Fruit fly (Drosophila melanogaster) whole organism, prepupa: Measurements from ENCODE around the gene CG12256.

Experiments used
- Blimp-1 ChIP-seq: fragments of 200-800 bp; sonication (Bioruptor generic); optimal IDR thresholded peaks from 3 replicates; lab custom pipeline; 2017; ENCODE audit warnings: missing biosample characterization, missing genetic modification characterization, mild to moderate bottlenecking, moderate library complexity, missing genetic modification reagents
- CG10631 ChIP-seq: fragments of 200-800 bp; sonication (Bioruptor generic); optimal IDR thresholded peaks from 2 replicates; lab custom pipeline; 2016; ENCODE audit warnings: missing biosample characterization, missing genetic modification characterization
- CG10669 ChIP-seq: fragments of 200-800 bp; sonication (Bioruptor generic); optimal IDR thresholded peaks from 3 replicates; lab custom pipeline; 2018; ENCODE audit warnings: missing biosample characterization, mild to moderate bottlenecking, missing genetic modification characterization, moderate library complexity
- CG11762 ChIP-seq: fragments of 200-800 bp; sonication (Bioruptor generic); optimal IDR thresholded peaks from 3 replicates; lab custom pipeline; 2016; ENCODE audit warnings: missing biosample characterization, missing genetic modification characterization; ENCODE audit not compliant: insufficient read depth
- CG11902 ChIP-seq: fragments of 200-800 bp; sonication (Bioruptor generic); optimal IDR thresholded peaks from 3 replicates; lab custom pipeline; 2016; ENCODE audit warnings: missing biosample characterization, missing genetic modification characterization
- CG15336 ChIP-seq: fragments of 200-800 bp; sonication (Bioruptor generic); IDR thresholded peaks from 2 replicates; pipeline ENCODE4 v1.3.6; 2022; ENCODE audit warnings: missing biosample characterization, missing genetic modification characterization
- CG1621 ChIP-seq: fragments of 200-800 bp; sonication (Bioruptor generic); optimal IDR thresholded peaks from 3 replicates; lab custom pipeline; 2018; ENCODE audit warnings: missing biosample characterization, mild to moderate bottlenecking, missing genetic modification characterization
- CG3032 ChIP-seq: fragments of 200-800 bp; optimal IDR thresholded peaks from 2 replicates; lab custom pipeline; 2019; ENCODE audit warnings: missing biosample characterization, mild to moderate bottlenecking, missing genetic modification characterization, moderate library complexity
- CG31627 ChIP-seq: fragments of 200-800 bp; sonication (Bioruptor generic); optimal IDR thresholded peaks from 3 replicates; lab custom pipeline; 2016; ENCODE audit warnings: missing biosample characterization, missing genetic modification characterization
- CG32006 ChIP-seq: fragments of 200-800 bp; sonication (Bioruptor generic); optimal IDR thresholded peaks from 3 replicates; lab custom pipeline; 2017; ENCODE audit warnings: missing biosample characterization, mild to moderate bottlenecking, missing genetic modification characterization
- CG4318 ChIP-seq: fragments of 200-800 bp; sonication (Bioruptor generic); optimal IDR thresholded peaks from 3 replicates; lab custom pipeline; 2017; ENCODE audit warnings: missing biosample characterization, mild to moderate bottlenecking, missing genetic modification characterization
- CG6163 ChIP-seq: fragments of 200-800 bp; sonication (Bioruptor generic); IDR thresholded peaks from 3 replicates; pipeline ENCODE4 v1.3.6; 2022; ENCODE audit warnings: missing biosample characterization, missing genetic modification characterization
- CG6792 ChIP-seq: fragments of 200-800 bp; sonication (Bioruptor generic); optimal IDR thresholded peaks from 3 replicates; lab custom pipeline; 2016; ENCODE audit warnings: missing biosample characterization, missing genetic modification characterization
- CG6808 ChIP-seq: fragments of 200-800 bp; sonication (Bioruptor generic); optimal IDR thresholded peaks from 3 replicates; lab custom pipeline; 2017; ENCODE audit warnings: missing biosample characterization, missing genetic modification characterization, mild to moderate bottlenecking, moderate library complexity, missing genetic modification reagents
- CG6854 ChIP-seq: fragments of 200-800 bp; sonication (Bioruptor generic); optimal IDR thresholded peaks from 2 replicates; lab custom pipeline; 2017; ENCODE audit warnings: missing biosample characterization, mild to moderate bottlenecking, missing genetic modification characterization
- CG7368 ChIP-seq: fragments of 200-800 bp; sonication (Bioruptor generic); optimal IDR thresholded peaks from 3 replicates; lab custom pipeline; 2016; ENCODE audit warnings: missing biosample characterization, missing genetic modification characterization
- CG8119 ChIP-seq: fragments of 200-800 bp; sonication (Bioruptor generic); IDR thresholded peaks from 3 replicates; pipeline ENCODE4 v1.3.6; 2022; ENCODE audit warnings: missing biosample characterization, missing genetic modification characterization
- CG8632 ChIP-seq: fragments of 200-800 bp; sonication (Bioruptor generic); optimal IDR thresholded peaks from 3 replicates; lab custom pipeline; 2016; ENCODE audit warnings: missing biosample characterization, missing genetic modification characterization
- CG9139 ChIP-seq: fragments of 200-800 bp; sonication (Bioruptor generic); optimal IDR thresholded peaks from 3 replicates; lab custom pipeline; 2017; ENCODE audit warnings: missing biosample characterization, mild to moderate bottlenecking, missing genetic modification characterization
- Eip75B ChIP-seq: fragments of 200-800 bp; sonication (Bioruptor generic); optimal IDR thresholded peaks from 3 replicates; lab custom pipeline; 2016; ENCODE audit warnings: missing biosample characterization, missing genetic modification characterization
- Eip93F ChIP-seq: fragments of 200-800 bp; sonication (Bioruptor generic); optimal IDR thresholded peaks from 2 replicates; lab custom pipeline; 2016; ENCODE audit warnings: missing biosample characterization, mild to moderate bottlenecking, missing genetic modification characterization
- Ets96B ChIP-seq: fragments of 200-800 bp; optimal IDR thresholded peaks from 2 replicates; lab custom pipeline; 2019; ENCODE audit warnings: missing biosample characterization, mild to moderate bottlenecking, missing genetic modification characterization, moderate library complexity
- Gug ChIP-seq: fragments of 200-800 bp; sonication (Bioruptor generic); IDR thresholded peaks from 2 replicates; pipeline ENCODE4 v1.3.6; 2022; ENCODE audit warnings: missing biosample characterization, missing genetic modification characterization
- Hr38 ChIP-seq: sonication (Bioruptor generic); optimal IDR thresholded peaks from 2 replicates; lab custom pipeline; 2016; ENCODE audit warnings: missing biosample characterization, missing genetic modification characterization
- Hr39 ChIP-seq: fragments of 200-800 bp; sonication (Bioruptor generic); optimal IDR thresholded peaks from 2 replicates; lab custom pipeline; 2016; ENCODE audit warnings: missing biosample characterization, missing genetic modification characterization
- Hr4 ChIP-seq: fragments of 200-800 bp; sonication (Bioruptor generic); optimal IDR thresholded peaks from 3 replicates; lab custom pipeline; 2016; ENCODE audit warnings: missing biosample characterization, missing genetic modification characterization
- OdsH ChIP-seq: fragments of 200-800 bp; sonication (Bioruptor generic); optimal IDR thresholded peaks from 3 replicates; lab custom pipeline; 2016; ENCODE audit warnings: missing biosample characterization, missing genetic modification characterization
- Smox ChIP-seq: fragments of 200-800 bp; sonication (Bioruptor generic); optimal IDR thresholded peaks from 3 replicates; lab custom pipeline; 2016; ENCODE audit warnings: missing biosample characterization, missing genetic modification characterization
- Sox102F ChIP-seq: fragments of 200-800 bp; sonication (Bioruptor generic); optimal IDR thresholded peaks from 2 replicates; lab custom pipeline; 2016; ENCODE audit warnings: missing biosample characterization, mild to moderate bottlenecking, missing genetic modification characterization
- achi ChIP-seq: fragments of 200-800 bp; sonication (Bioruptor generic); optimal IDR thresholded peaks from 3 replicates; lab custom pipeline; 2016; ENCODE audit warnings: missing biosample characterization, missing genetic modification characterization
- acj6 ChIP-seq: fragments of 200-800 bp; sonication (Bioruptor generic); optimal IDR thresholded peaks from 3 replicates; lab custom pipeline; 2016; ENCODE audit warnings: missing biosample characterization, missing genetic modification characterization
- dac ChIP-seq: fragments of 200-800 bp; sonication (Bioruptor generic); optimal IDR thresholded peaks from 2 replicates; lab custom pipeline; 2017; ENCODE audit warnings: missing biosample characterization, mild to moderate bottlenecking, missing genetic modification characterization
- dsx ChIP-seq: fragments of 200-800 bp; optimal IDR thresholded peaks from 3 replicates; lab custom pipeline; 2019; ENCODE audit warnings: missing biosample characterization, mild to moderate bottlenecking, missing genetic modification characterization, moderate library complexity; ENCODE audit not compliant: poor library complexity, severe bottlenecking
- eg ChIP-seq: fragments of 200-800 bp; sonication (Bioruptor generic); IDR thresholded peaks from 3 replicates; pipeline ENCODE4 v1.3.6; 2022; ENCODE audit warnings: missing biosample characterization, missing genetic modification characterization
- fd59A ChIP-seq: fragments of 200-800 bp; sonication (Bioruptor generic); optimal IDR thresholded peaks from 2 replicates; lab custom pipeline; 2017; ENCODE audit warnings: missing biosample characterization, mild to moderate bottlenecking, missing genetic modification characterization, missing genetic modification reagents
- lz ChIP-seq: fragments of 200-800 bp; sonication (Bioruptor generic); optimal IDR thresholded peaks from 3 replicates; lab custom pipeline; 2016; ENCODE audit warnings: missing biosample characterization, missing genetic modification characterization
- pdm3 ChIP-seq: fragments of 200-800 bp; sonication (Bioruptor generic); optimal IDR thresholded peaks from 3 replicates; lab custom pipeline; 2016; ENCODE audit warnings: missing biosample characterization, missing genetic modification characterization
- salr ChIP-seq, 2 experiments: fragments of 200-800 bp; sonication (Bioruptor generic); optimal IDR thresholded peaks; 3 replicates each; lab custom pipeline; 2016 to 2018; ENCODE audit warnings: missing biosample characterization in 2 of 2, missing genetic modification characterization in 2 of 2, mild to moderate bottlenecking in 1 of 2
- ss ChIP-seq, 2 experiments: fragments of 200-800 bp; sonication (Bioruptor generic); optimal IDR thresholded peaks; 2 replicates in 1 of 2; 3 replicates in 1 of 2; lab custom pipeline; 2017 to 2018; ENCODE audit warnings: mild to moderate bottlenecking in 2 of 2, missing biosample characterization in 2 of 2, missing genetic modification characterization in 2 of 2, moderate library complexity in 1 of 2
- svp ChIP-seq: fragments of 200-800 bp; sonication (Bioruptor generic); peaks from one replicate; lab custom pipeline; 2016; ENCODE audit warnings: missing biosample characterization, missing genetic modification characterization
- topi ChIP-seq: fragments of 200-800 bp; sonication (Bioruptor generic); optimal IDR thresholded peaks from 3 replicates; lab custom pipeline; 2016; ENCODE audit warnings: missing biosample characterization, missing genetic modification characterization

The CG12256 gene

DNA sequence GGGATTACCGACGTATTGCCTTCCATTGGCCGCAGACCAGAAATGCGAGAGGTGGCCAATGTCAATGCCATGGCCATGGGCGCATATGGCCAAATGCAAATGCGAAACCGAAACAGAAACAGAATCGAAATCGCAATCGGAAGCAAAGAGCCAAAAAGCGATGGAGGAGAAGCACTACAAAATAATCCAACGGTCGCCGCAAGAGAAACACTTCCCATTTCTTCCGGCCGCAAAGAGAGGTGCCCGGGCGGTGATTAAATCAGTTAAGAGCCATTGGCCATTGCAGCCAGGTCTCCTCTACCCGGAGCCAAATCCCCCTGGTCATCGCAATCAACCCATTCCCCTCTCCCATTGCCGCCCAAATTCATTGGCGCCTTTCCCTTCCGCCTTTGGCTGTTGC lies 11.9 kb downstream of the CG12256 start, which contains the start of gene CG14742:
TSS of gene CG14742 (plus strand) at position 301 of the 400 bp plus-strand sequence.
- TF ChIP-seq CG11762 (GFP tag; lab: Kevin White, UChicago) (no peak), CG6792 (GFP tag; lab: Kevin White, UChicago) (no peak), CG10669 (GFP tag; lab: Kevin White, UChicago) (no peak), CG6163 (GFP tag; lab: Robert Waterston, UW) (no peak), CG10631 (GFP tag; lab: Kevin White, UChicago) (no peak), Blimp-1 (GFP tag; lab: Kevin White, UChicago) (no peak)

DNA sequence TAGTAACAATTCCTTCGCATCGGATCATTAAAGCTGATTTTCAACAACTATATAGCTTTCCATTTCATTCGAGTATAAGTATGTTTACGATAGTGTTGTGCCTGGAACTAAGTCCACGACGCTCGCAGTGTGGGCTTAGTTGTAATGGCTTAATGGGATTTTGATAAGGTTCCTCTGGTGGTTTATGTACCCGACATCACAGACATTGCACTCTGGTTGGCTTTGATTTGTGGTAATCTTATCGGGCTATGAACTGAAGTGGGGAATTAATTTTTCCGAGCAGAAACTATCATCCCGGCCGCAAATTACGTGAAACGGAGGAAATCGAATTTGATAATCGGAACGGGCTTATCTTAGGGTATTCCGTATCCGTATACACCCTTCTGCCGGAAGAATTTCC lies 14.6 kb downstream of the CG12256 start:
- no peak for TF ChIP-seq CG1621 (tag; lab: Kevin White, UChicago)
- no peak for TF ChIP-seq achi (GFP tag; lab: Kevin White, UChicago)
- TF ChIP-seq CG32006: no peak
- TF ChIP-seq Hr4 (GFP tag; lab: Kevin White, UChicago): no peak
- TF ChIP-seq Ets96B (tag; lab: Kevin White, UChicago): no peak
- no peak for TF ChIP-seq CG9139
- TF ChIP-seq CG31627 (GFP tag; lab: Kevin White, UChicago): no peak
- TF ChIP-seq dac (GFP tag; lab: Kevin White, UChicago): no peak
- TF ChIP-seq svp: no peak
- no peak for TF ChIP-seq CG7368 (GFP tag; lab: Kevin White, UChicago)
- TF ChIP-seq Sox102F (GFP tag; lab: Kevin White, UChicago): no peak
- no peak for TF ChIP-seq Hr38 (GFP tag; lab: Kevin White, UChicago)
- TF ChIP-seq CG4318 (GFP tag; lab: Kevin White, UChicago): no peak

DNA sequence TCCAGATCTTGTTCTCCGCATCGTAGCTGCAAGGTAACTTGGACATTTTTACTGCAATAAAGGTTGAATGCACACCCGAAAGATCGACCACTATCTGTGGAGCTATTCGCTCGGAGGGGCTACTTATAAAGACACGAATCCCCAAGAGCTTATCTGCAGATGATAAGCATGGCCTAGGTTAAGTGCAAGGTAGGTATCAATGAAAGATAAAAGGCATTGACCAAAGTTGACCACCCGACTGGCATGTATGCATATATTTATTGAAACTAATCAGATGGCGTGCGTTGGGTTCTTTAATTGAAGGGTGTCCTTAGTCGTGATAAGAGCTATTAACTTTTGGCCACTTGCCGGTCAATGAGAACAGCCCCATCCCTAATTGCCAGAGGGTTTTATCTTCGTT lies 15.9 kb downstream of the CG12256 start, which contains the start of gene CG4830:
TSS of gene CG4830 (minus strand) at position 101 of the 400 bp plus-strand sequence.
- TF ChIP-seq svp (peak; percentile 41), CG7368 (GFP tag; lab: Kevin White, UChicago) (no peak)
- TF ChIP-seq, all 60 proteins: peak for 1

DNA sequence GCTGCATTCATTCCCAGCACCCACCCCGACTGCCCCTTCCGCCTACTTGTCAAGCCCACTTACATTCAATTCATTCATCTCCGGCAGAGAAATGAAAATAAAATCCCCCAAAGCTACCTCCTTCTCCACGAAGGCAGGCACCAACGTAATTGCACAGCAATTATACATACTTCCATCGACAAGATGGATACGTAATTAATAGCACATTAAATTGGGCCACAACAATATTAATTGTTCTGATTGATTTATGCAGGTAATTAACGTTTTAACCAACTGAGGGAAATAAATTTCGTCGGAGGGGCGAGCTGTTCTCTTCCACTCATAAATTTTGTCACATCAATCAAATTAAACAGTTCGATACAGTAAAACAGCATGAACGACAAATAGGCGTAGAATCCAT lies 28.5 kb downstream of the CG12256 start, which contains the start of gene Adk1:
TSS of gene Adk1 (plus strand) at position 301 of the 400 bp plus-strand sequence.
- no peak for TF ChIP-seq lz
- TF ChIP-seq Hr38 (GFP tag; lab: Kevin White, UChicago): no peak
- TF ChIP-seq CG10631 (GFP tag; lab: Kevin White, UChicago): no peak
- no peak for TF ChIP-seq acj6 (GFP tag; lab: Kevin White, UChicago)
- no peak for TF ChIP-seq Gug (GFP tag; lab: Robert Waterston, UW)

DNA sequence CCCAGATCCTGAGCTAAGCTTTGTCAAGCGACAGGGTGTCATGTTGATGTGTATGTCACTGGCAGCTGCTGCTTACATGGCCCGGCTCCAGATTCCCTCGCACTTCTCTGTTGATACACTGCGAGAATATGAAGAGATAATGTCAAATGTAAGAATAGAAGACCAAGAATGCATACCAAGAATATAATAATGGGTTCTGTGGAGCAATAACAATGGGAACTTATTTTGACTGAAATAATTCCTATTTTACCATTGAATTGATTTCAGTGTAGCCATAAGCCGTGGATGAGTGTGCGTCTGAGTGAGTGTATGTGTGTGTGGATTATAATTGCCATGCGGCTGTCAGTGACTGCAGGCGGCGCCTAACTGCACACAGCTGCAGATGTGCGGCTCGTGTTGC lies 30.0 kb downstream of the CG12256 start:
- TF ChIP-seq CG6854 (GFP tag; lab: Kevin White, UChicago) (no peak), achi (GFP tag; lab: Kevin White, UChicago) (peak; percentile 20), Ets96B (tag; lab: Kevin White, UChicago) (peak; percentile 43), CG4318 (GFP tag; lab: Kevin White, UChicago) (no peak), Smox (no peak), CG8119 (no peak), OdsH (peak; percentile 27), lz (no peak), CG8632 (GFP tag; lab: Kevin White, UChicago) (peak; percentile 1), Hr39 (GFP tag; lab: Kevin White, UChicago) (peak; percentile 16), CG6808 (GFP tag; lab: Kevin White, UChicago) (peak; percentile 16), acj6 (GFP tag; lab: Kevin White, UChicago) (peak; percentile 10), CG10669 (GFP tag; lab: Kevin White, UChicago) (peak; percentile 38), dsx (no peak), CG3032 (tag; lab: Kevin White, UChicago) (no peak), topi (GFP tag; lab: Kevin White, UChicago) (no peak), eg (GFP tag; lab: Robert Waterston, UW) (peak; percentile 63; the same call in 2 of the 3 replicates), ss (GFP tag; optimal IDR thresholded peaks at IDR 0.05; lab: Kevin White, UChicago) (peak in 1 of 2 experiments; percentile 17), Eip93F (GFP tag; lab: Kevin White, UChicago) (no peak), CG9139 (no peak), salr (GFP tag; optimal IDR thresholded peaks at IDR 0.05; lab: Kevin White, UChicago) (no peak), Gug (GFP tag; lab: Robert Waterston, UW) (no peak), CG10631 (GFP tag; lab: Kevin White, UChicago) (peak; percentile 47), pdm3 (GFP tag; lab: Kevin White, UChicago) (peak; percentile 41), CG11902 (GFP tag; lab: Kevin White, UChicago) (no peak), fd59A (GFP tag; lab: Kevin White, UChicago) (peak; percentile 19), CG15336 (GFP tag; lab: Robert Waterston, UW) (peak; percentile 42; the same call in 1 of the 2 replicates), CG6163 (GFP tag; lab: Robert Waterston, UW) (peak; percentile 46; the same call in 1 of the 3 replicates), CG32006 (peak; percentile 47), Eip75B (GFP tag; lab: Kevin White, UChicago) (peak; percentile 38)
